Fruit fly (Drosophila melanogaster): ENCODE measurements around the gene rdgA.

- no peak for TF ChIP-seq rn (GFP tag; IDR thresholded peaks at IDR 0.05)
- no peak for TF ChIP-seq CG15710 (tag; optimal IDR thresholded peaks at IDR 0.05)
- TF ChIP-seq CG12605 (GFP tag; IDR thresholded peaks at IDR 0.05) = no peak
- TF ChIP-seq CG17806 (tag; optimal IDR thresholded peaks at IDR 0.05) = no peak
- TF ChIP-seq CG8301 (tag; optimal IDR thresholded peaks at IDR 0.05) = no peak
Measured at dm6 chrX:8958261-8958660, 51.4 kb downstream of the rdgA start.
